Worm (Caenorhabditis elegans): ENCODE data around the gene srj-19.
"Not testable (repeated sequence)": the region's sequence is repeated elsewhere in the genome, so short reads cannot be mapped to it uniquely, and the experiment has no call there.

ce11 chrV:2561390-2561789 lies 9.2 kb downstream of the srj-19 start, which contains the start of gene gst-10:
- not testable (repeated sequence) for TF ChIP-seq ceh-82 (tag; optimal IDR thresholded peaks at IDR 0.05); R02D3.7 (tag; optimal IDR thresholded peaks at IDR 0.05); nhr-76 (tag; optimal IDR thresholded peaks at IDR 0.05); ztf-11 (tag; optimal IDR thresholded peaks at IDR 0.05); nhr-77 (tag; optimal IDR thresholded peaks at IDR 0.05); nfya-1 (tag; optimal IDR thresholded peaks at IDR 0.05; ENCODE audit: insufficient read depth); egl-5 (tag; optimal IDR thresholded peaks at IDR 0.05); nhr-12 (tag; optimal IDR thresholded peaks at IDR 0.05); fkh-10 (GFP tag; optimal IDR thresholded peaks at IDR 0.05)

Measured in whole organism, L3 larva.